Worm (Caenorhabditis elegans): ENCODE results near the gene R09A8.5.

DNA sequence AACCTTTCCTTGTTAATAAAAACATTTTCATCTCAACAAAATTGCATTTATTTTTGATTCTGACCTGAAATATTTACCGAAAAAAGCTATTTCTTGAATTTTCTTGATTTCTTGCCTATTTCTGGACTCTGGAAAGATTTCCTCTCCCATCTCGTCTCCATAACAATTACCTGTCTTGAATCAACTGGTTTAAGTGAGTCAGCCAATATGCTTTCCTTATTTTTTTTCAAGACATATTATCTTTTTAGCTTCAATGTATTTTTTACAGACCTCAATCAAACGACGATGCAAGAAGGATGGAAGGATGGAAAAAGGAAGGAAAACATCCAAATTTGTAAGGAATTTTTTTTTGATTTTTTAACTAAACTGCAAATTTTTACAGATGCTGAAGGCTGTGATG, 37.7 kb downstream of the R09A8.5 start:
- TF ChIP-seq unc-3 (GFP tag; conservative IDR thresholded peaks at IDR 0.05) (no peak), unc-3 (tag; optimal IDR thresholded peaks at IDR 0.05) (no peak), C08G9.2 (tag; optimal IDR thresholded peaks at IDR 0.05) (no peak), ceh-19 (GFP tag; optimal IDR thresholded peaks at IDR 0.05) (no peak), ceh-45 (GFP tag; IDR thresholded peaks at IDR 0.05) (no peak)

Data from whole organism, late embryonic.